Worm (Caenorhabditis elegans) whole organism, young adult: ENCODE data around the gene D2007.2.

Source experiments
- F33H1.4 ChIP-seq: fragments of 200-800 bp; sonication (Bioruptor generic); IDR thresholded peaks from 2 replicates; pipeline ENCODE4 v1.3.6; 2022; ENCODE audit warnings: missing genetic modification reagents, missing genetic modification characterization, missing compliant biosample characterization
- Y79H2A.3 ChIP-seq: fragments of 200-800 bp; sonication (Bioruptor generic); conservative IDR thresholded peaks from 2 replicates; pipeline ENCODE4 v1.3.6; 2022; ENCODE audit warnings: missing genetic modification reagents, missing genetic modification characterization, missing compliant biosample characterization
- aptf-2 ChIP-seq: fragments of 200-800 bp; sonication (Bioruptor generic); conservative IDR thresholded peaks from 2 replicates; pipeline ENCODE4 v1.3.6; 2022; ENCODE audit warnings: missing genetic modification reagents, missing genetic modification characterization, missing compliant biosample characterization
- pha-4 ChIP-seq: fragments of 150-350 bp; sonication (generic microtip); optimal IDR thresholded peaks from 2 replicates; lab custom pipeline; 2014; ENCODE audit warnings: missing biosample characterization, missing genetic modification reagents, missing genetic modification characterization
- snpc-1.3 ChIP-seq: sonication (generic microtip); optimal IDR thresholded peaks from 2 replicates; lab custom pipeline; 2017; ENCODE audit warnings: missing genetic modification characterization, mild to moderate bottlenecking, missing compliant biosample characterization, antibody characterized with exemption, moderate library complexity, missing genotype, missing genetic modification reagents; ENCODE audit not compliant: insufficient read depth
- tlf-1 ChIP-seq: fragments of 200-800 bp; sonication (Bioruptor generic); optimal IDR thresholded peaks from 2 replicates; lab custom pipeline; 2018; ENCODE audit warnings: mild to moderate bottlenecking, missing genetic modification characterization, missing compliant biosample characterization

- TF ChIP-seq F33H1.4 (GFP tag; lab: Robert Waterston, UW) (no peak), snpc-1.3 (no peak), pha-4 (tag; lab: Kevin White, UChicago) (no peak), aptf-2 (no peak), tlf-1 (GFP tag; lab: Kevin White, UChicago) (no peak), Y79H2A.3 (GFP tag; lab: Robert Waterston, UW) (no peak)
Measured at ce11 chrIII:8202754-8203153, 54.0 kb downstream of the D2007.2 start, which contains the start of gene snb-5.
